Fruit fly (Drosophila melanogaster) whole organism: ENCODE results near the gene CG12795.

ENCODE experiments used
- CG8478 ChIP-seq: fragments of >200 bp; optimal IDR thresholded peaks from 2 replicates; lab custom pipeline; 2018; ENCODE audit warnings: inconsistent platforms
- Dll ChIP-seq: fragments of >200 bp; optimal IDR thresholded peaks from 2 replicates; lab custom pipeline; 2017
- EcR ChIP-seq, 2 experiments: fragments of >200 bp; optimal IDR thresholded peaks; 2 replicates each; lab custom pipeline; 2017; ENCODE audit warnings: missing biosample characterization in 2 of 2, missing genetic modification characterization in 2 of 2, missing genetic modification reagents in 2 of 2
- pan ChIP-seq: fragments of >200 bp; optimal IDR thresholded peaks from 2 replicates; lab custom pipeline; 2017
- psq ChIP-seq: fragments of >200 bp; optimal IDR thresholded peaks from 2 replicates; lab custom pipeline; 2017
- usp ChIP-seq: fragments of >200 bp; optimal IDR thresholded peaks from 2 replicates; lab custom pipeline; 2017; ENCODE audit warnings: missing biosample characterization, missing genetic modification characterization, mixed read lengths

CG12795 gene

dm6 chr2L:3436347-3436746 is 15.9 kb upstream of the CG12795 start:
- TF ChIP-seq psq = no peak
- no peak for TF ChIP-seq EcR (GFP tag; optimal IDR thresholded peaks at IDR 0.05; lab: Kevin White, UChicago)
- no peak for TF ChIP-seq usp (GFP tag; lab: Kevin White, UChicago)
- TF ChIP-seq pan (lab: Kevin White, UChicago) = no peak
- no peak for TF ChIP-seq Dll (lab: Kevin White, UChicago)
- TF ChIP-seq CG8478 (lab: Kevin White, UChicago) = no peak

DNA sequence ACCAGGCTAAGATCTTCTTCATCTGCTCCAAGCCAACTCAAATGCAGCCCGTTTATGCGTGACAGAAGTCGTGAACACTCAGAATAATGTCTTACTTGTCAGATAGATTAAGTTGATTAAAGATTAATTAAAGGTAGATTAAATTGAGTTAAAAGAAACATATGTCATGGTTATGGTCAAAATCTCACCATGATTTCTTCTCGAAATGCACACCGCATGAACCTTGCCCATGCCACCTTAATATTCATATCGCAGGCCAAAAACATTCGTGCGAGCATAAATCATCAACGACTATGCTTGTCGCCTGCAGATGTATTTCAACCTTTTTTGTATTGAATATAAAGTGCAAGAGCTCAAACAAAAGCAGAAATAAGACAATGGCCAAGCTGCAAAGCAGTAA is 15.2 kb upstream of the CG12795 start:
- TF ChIP-seq pan (lab: Kevin White, UChicago) (no peak), Dll (lab: Kevin White, UChicago) (no peak), psq (no peak), EcR (GFP tag; optimal IDR thresholded peaks at IDR 0.05; lab: Kevin White, UChicago) (no peak), usp (GFP tag; lab: Kevin White, UChicago) (no peak), CG8478 (lab: Kevin White, UChicago) (no peak)

DNA sequence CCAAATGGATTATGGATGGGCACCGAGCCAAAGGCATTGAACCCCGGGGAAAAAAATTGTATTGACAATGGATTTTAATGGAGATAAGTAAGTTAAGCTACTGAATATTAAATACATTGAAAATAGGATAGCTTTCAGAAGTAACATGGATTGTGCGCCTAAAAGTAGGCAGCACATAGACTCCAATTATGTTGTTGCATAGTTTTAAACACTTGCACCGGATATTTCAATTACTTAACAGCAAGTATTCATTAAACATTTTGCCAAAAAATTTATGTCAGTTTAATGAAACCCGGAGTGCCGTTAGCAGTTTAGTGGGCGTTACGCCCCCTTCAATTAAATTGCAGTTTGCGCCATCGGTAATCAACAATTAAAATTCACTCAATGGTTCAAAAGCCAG is 14.2 kb upstream of the CG12795 start:
- no peak for TF ChIP-seq pan (lab: Kevin White, UChicago)
- no peak for TF ChIP-seq CG8478 (lab: Kevin White, UChicago)
- no peak for TF ChIP-seq psq
- TF ChIP-seq EcR (GFP tag; optimal IDR thresholded peaks at IDR 0.05; lab: Kevin White, UChicago) = no peak
- no peak for TF ChIP-seq Dll (lab: Kevin White, UChicago)
- TF ChIP-seq usp (GFP tag; lab: Kevin White, UChicago) = no peak

DNA sequence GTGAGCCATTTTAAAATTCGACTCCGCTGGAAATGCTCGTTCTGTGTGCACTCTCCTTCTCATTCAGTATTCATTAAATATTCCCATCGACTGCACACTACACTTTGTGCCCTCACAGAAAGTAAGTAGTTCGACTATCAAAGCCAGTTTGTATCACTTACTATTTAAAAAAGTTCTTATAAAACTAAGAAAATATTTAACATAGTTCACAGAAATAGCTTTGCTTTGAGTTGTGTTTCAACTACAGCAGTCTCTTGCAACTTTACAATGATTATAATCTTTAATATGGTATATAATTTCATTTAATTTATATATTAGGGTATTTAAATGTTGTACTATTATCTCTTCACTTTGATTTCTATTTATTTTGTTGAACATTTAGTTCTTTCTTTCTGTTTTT is 12.8 kb upstream of the CG12795 start:
- no peak for TF ChIP-seq EcR (GFP tag; optimal IDR thresholded peaks at IDR 0.05; lab: Kevin White, UChicago)
- no peak for TF ChIP-seq Dll (lab: Kevin White, UChicago)
- no peak for TF ChIP-seq psq
- no peak for TF ChIP-seq usp (GFP tag; lab: Kevin White, UChicago)
- TF ChIP-seq pan (lab: Kevin White, UChicago) = no peak
- no peak for TF ChIP-seq CG8478 (lab: Kevin White, UChicago)

- no peak for TF ChIP-seq psq
- TF ChIP-seq usp (GFP tag; lab: Kevin White, UChicago) = no peak
- TF ChIP-seq pan (lab: Kevin White, UChicago) = no peak
- no peak for TF ChIP-seq EcR (GFP tag; optimal IDR thresholded peaks at IDR 0.05; lab: Kevin White, UChicago)
- no peak for TF ChIP-seq Dll (lab: Kevin White, UChicago)
- no peak for TF ChIP-seq CG8478 (lab: Kevin White, UChicago)
Observed at dm6 chr2L:3440322-3440721, 11.9 kb upstream of the CG12795 start.

dm6 chr2L:3441158-3441557 is 11.1 kb upstream of the CG12795 start:
- no peak for TF ChIP-seq pan (lab: Kevin White, UChicago)
- TF ChIP-seq usp (GFP tag; lab: Kevin White, UChicago) = no peak
- no peak for TF ChIP-seq EcR (GFP tag; optimal IDR thresholded peaks at IDR 0.05; lab: Kevin White, UChicago)

dm6 chr2L:3441673-3442072 is 10.6 kb upstream of the CG12795 start:
- TF ChIP-seq psq (no peak), CG8478 (lab: Kevin White, UChicago) (no peak), Dll (lab: Kevin White, UChicago) (no peak), usp (GFP tag; lab: Kevin White, UChicago) (no peak), EcR (GFP tag; optimal IDR thresholded peaks at IDR 0.05; lab: Kevin White, UChicago) (no peak), pan (lab: Kevin White, UChicago) (no peak)

DNA sequence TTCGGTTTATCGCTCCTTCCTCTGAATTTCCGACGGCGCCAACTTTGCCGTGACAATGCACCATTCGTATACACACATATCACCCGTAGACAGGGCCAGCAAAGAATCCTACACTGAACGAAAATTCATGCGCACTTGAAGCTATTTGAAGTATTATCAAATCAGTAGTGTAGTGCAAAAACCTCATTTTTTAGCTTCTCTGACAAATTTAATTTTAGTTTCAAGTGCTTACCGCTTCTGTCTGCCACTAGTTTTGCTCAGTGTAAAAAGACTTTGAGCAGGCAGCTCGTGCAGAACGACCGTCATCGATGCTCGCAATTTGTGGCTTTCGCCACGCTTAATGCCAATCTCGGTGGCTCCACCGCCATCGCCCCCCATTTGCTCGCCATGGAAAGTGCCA is 7.5 kb upstream of the CG12795 start:
- no peak for TF ChIP-seq CG8478 (lab: Kevin White, UChicago)
- TF ChIP-seq usp (GFP tag; lab: Kevin White, UChicago) = no peak
- TF ChIP-seq psq = no peak
- TF ChIP-seq pan (lab: Kevin White, UChicago) = no peak
- no peak for TF ChIP-seq Dll (lab: Kevin White, UChicago)
- TF ChIP-seq EcR (GFP tag; optimal IDR thresholded peaks at IDR 0.05; lab: Kevin White, UChicago) = no peak

DNA sequence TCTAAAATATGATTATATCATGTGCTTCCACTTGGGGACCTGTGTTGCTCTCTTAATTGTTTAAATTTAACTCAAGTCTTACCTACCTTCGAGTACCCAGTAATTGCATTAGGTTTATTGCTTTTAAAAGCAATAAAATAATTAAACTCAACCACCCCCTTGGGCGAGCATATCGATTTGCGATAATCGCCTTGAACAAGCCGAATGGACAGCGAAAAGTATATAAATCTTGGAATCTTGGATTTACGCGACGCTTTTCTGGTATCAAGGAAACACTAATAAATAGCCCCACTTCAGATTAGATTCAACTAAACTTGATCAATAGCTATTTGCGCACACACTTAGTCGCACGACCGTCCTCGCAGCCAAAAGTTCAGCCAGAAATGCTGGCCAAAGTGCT is 6.6 kb upstream of the CG12795 start, which contains the start of gene CG2772:
TSS of gene CG2772 (plus strand) at position 338 of the 400 bp plus-strand sequence.
- TF ChIP-seq EcR (GFP tag; optimal IDR thresholded peaks at IDR 0.05; lab: Kevin White, UChicago) (no peak), pan (lab: Kevin White, UChicago) (no peak), CG8478 (lab: Kevin White, UChicago) (no peak), Dll (lab: Kevin White, UChicago) (no peak), usp (GFP tag; lab: Kevin White, UChicago) (no peak), psq (no peak)

dm6 chr2L:3449555-3450320 is 2.5 kb upstream of the CG12795 start, which contains the start of gene Snx1:
Gene Snx1, plus strand, starts transcription at chr2L:3449683.
- TF ChIP-seq psq = no peak
- no peak for TF ChIP-seq Dll (lab: Kevin White, UChicago)
- TF ChIP-seq CG8478 (lab: Kevin White, UChicago) = no peak
- TF ChIP-seq usp (GFP tag; lab: Kevin White, UChicago) = no peak
- no peak for TF ChIP-seq EcR (GFP tag; optimal IDR thresholded peaks at IDR 0.05; lab: Kevin White, UChicago)
- TF ChIP-seq pan (lab: Kevin White, UChicago) = no peak

- TF ChIP-seq usp (GFP tag; lab: Kevin White, UChicago) = no peak
- TF ChIP-seq pan (lab: Kevin White, UChicago) = no peak
- no peak for TF ChIP-seq Dll (lab: Kevin White, UChicago)
- TF ChIP-seq psq = no peak
- no peak for TF ChIP-seq EcR (GFP tag; optimal IDR thresholded peaks at IDR 0.05; lab: Kevin White, UChicago)
Observed at dm6 chr2L:3457007-3457406, 4.7 kb downstream of the CG12795 start, which contains the start of the genes Cog3 and Sec5. Gene Cog3, minus strand, starts transcription at chr2L:3457064. Gene Sec5, plus strand, starts transcription at chr2L:3457302.

- no peak for TF ChIP-seq Dll (lab: Kevin White, UChicago)
- TF ChIP-seq pan (lab: Kevin White, UChicago) = no peak
- TF ChIP-seq usp (GFP tag; lab: Kevin White, UChicago) = no peak
- TF ChIP-seq CG8478 (lab: Kevin White, UChicago) = no peak
- TF ChIP-seq psq = no peak
- TF ChIP-seq EcR (GFP tag; optimal IDR thresholded peaks at IDR 0.05; lab: Kevin White, UChicago) = no peak
Observed at dm6 chr2L:3461760-3462159, 9.5 kb downstream of the CG12795 start, which contains the start of gene CG3246. Gene CG3246, minus strand, starts transcription at chr2L:3461952.
